Worm (Caenorhabditis elegans): ENCODE data around the gene cam-1.

Gene cam-1

ce11 chrII:9268983-9269382, 41.1 kb downstream of the cam-1 start:
- TF ChIP-seq che-1 (tag; optimal IDR thresholded peaks at IDR 0.05) (no peak), tbx-2 (tag; optimal IDR thresholded peaks at IDR 0.05) (peak; percentile 45)

DNA sequence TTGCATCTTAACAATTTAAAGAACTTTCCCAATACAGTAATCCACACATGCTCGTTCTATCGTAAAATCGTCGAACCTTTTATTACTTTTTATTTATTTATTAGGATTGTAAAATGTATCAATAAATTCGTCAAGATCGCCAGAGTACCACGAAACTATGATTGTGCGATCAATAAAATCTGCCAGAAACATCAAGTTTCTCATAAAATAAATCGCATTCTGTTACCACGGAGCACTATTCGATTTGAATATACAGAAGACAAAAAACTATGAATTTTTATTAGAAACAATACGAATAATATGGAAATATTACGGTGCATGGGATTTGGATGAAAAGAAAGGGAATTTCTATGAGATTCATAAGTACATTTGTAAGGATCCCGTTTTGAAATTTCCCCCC, 43.3 kb downstream of the cam-1 start, which contains the start of gene C01G6.2:
C01G6.2 (plus strand) TSS at position 301 of the 400 bp plus-strand sequence.
- TF ChIP-seq unc-86 (tag; optimal IDR thresholded peaks at IDR 0.05) (no peak), pha-2 (tag; optimal IDR thresholded peaks at IDR 0.05) (no peak), hlh-6 (tag; optimal IDR thresholded peaks at IDR 0.05) (no peak), npax-4 (tag; optimal IDR thresholded peaks at IDR 0.05) (no peak), nfya-1 (tag; optimal IDR thresholded peaks at IDR 0.05) (no peak), ceh-31 (tag; optimal IDR thresholded peaks at IDR 0.05) (no peak), hlh-15 (tag; optimal IDR thresholded peaks at IDR 0.05) (no peak), ceh-2 (tag; optimal IDR thresholded peaks at IDR 0.05) (no peak), T23F11.4 (GFP tag; optimal IDR thresholded peaks at IDR 0.05) (no peak), ceh-14 (tag; optimal IDR thresholded peaks at IDR 0.05) (no peak)

ce11 chrII:9266252-9266651, 43.9 kb downstream of the cam-1 start:
- TF ChIP-seq fkh-10 (GFP tag; optimal IDR thresholded peaks at IDR 0.05) (no peak), unc-3 (GFP tag; conservative IDR thresholded peaks at IDR 0.05) (no peak), unc-3 (tag; optimal IDR thresholded peaks at IDR 0.05) (no peak), T23F11.4 (GFP tag; optimal IDR thresholded peaks at IDR 0.05) (no peak), sox-2 (GFP tag; IDR thresholded peaks at IDR 0.05) (peak; percentile 64), nfya-1 (tag; optimal IDR thresholded peaks at IDR 0.05) (no peak)

DNA sequence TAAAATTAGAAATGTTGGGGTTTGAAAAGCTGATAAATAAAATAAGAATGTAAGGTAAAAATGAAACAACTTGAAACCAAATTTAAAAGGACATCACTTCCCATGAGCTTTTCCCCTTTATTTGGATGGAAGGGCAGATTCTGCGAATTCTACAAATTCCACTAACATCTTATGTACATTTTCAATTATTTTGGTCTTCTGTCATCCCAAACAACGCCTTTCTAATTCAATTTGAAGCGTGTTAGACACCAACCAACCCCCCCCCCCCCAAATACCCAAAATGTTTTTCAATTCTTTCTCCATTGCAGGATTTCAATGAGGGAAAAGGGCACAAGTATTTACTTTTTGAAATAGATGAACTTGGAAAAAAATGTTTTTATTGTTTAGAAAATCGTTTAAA, 44.4 kb downstream of the cam-1 start:
- TF ChIP-seq ceh-6 (GFP tag; optimal IDR thresholded peaks at IDR 0.05) (no peak), unc-86 (tag; optimal IDR thresholded peaks at IDR 0.05) (no peak), unc-42 (tag; optimal IDR thresholded peaks at IDR 0.05) (peak; percentile 58)

DNA sequence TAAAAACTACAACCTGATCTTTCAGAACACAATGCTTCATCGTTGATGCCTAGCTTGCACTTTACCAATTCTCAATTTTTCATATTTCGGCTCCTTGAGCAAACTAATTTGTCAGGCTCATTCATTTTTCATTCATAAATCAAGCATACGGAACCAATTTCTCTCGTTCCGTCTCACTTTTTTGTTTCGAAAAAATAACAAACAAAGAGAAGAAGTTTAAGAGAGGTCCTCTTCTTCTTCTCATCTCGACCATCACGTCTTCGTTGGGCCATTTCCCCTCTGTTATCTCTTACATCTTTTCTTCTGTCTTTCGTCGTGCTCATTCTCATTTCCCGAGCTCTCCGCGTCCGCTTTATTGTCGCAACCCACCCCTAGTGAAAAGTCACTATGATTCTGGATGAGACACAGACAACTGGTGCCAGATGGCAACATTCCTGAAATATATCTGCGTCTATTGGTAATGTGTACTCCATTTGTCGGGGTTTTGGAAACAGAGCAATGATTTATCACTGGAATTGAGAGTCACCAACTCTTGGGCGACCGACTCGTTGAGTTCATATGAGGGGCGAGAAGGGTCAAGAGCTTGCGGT, 45.3 kb downstream of the cam-1 start:
- TF ChIP-seq hlh-8 (tag; optimal IDR thresholded peaks at IDR 0.05) (peak; percentile 87), C38D4.7 (GFP tag; optimal IDR thresholded peaks at IDR 0.05) (no peak), ceh-31 (tag; optimal IDR thresholded peaks at IDR 0.05) (peak; percentile 33), lin-11 (tag; optimal IDR thresholded peaks at IDR 0.05) (no peak), rnt-1 (tag; optimal IDR thresholded peaks at IDR 0.05) (peak; percentile 61), pha-2 (tag; optimal IDR thresholded peaks at IDR 0.05) (no peak), nhr-232 (tag; optimal IDR thresholded peaks at IDR 0.05) (no peak), unc-3 (GFP tag; conservative IDR thresholded peaks at IDR 0.05) (no peak), unc-3 (tag; optimal IDR thresholded peaks at IDR 0.05) (no peak), pqm-1 (tag; optimal IDR thresholded peaks at IDR 0.05) (no peak), nfya-1 (tag; optimal IDR thresholded peaks at IDR 0.05) (peak; percentile 20), tbx-7 (tag; optimal IDR thresholded peaks at IDR 0.05) (no peak), ceh-18 (tag; optimal IDR thresholded peaks at IDR 0.05) (peak; percentile 32), ceh-30 (tag; optimal IDR thresholded peaks at IDR 0.05) (no peak), ceh-48 (tag; optimal IDR thresholded peaks at IDR 0.05) (no peak), pax-1 (tag; optimal IDR thresholded peaks at IDR 0.05) (no peak), unc-55 (GFP tag; optimal IDR thresholded peaks at IDR 0.05) (peak; percentile 93), ceh-14 (tag; optimal IDR thresholded peaks at IDR 0.05) (peak; percentile 14), sdc-2 (tag; optimal IDR thresholded peaks at IDR 0.05) (no peak), syd-9 (tag; optimal IDR thresholded peaks at IDR 0.05) (no peak), fax-1 (tag; optimal IDR thresholded peaks at IDR 0.05) (no peak), che-1 (tag; optimal IDR thresholded peaks at IDR 0.05) (no peak), pat-9 (tag; optimal IDR thresholded peaks at IDR 0.05) (no peak)
